Worm (Caenorhabditis elegans): ENCODE measurements around the gene srv-8.

DNA sequence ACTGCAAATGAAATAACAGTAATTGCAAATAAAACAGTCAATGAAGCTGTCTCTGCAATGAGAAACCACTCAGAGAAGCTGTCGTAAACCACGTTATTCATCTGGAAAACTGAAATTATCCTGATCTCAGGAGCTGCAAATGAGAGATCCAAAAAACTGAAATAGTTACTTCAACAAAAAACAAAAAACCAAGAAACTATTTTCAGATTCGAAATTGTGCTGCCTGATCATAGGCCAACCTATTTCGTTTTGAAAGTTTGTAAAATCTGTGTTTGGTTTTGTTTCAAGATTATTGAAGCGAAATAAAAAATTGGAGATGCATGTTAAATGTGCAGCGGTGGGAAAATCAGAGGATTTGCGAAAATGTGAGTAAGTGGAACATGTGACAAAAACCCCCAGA lies at the start of gene srv-8:
- TF ChIP-seq nhr-102 (tag; optimal IDR thresholded peaks at IDR 0.05): no peak
- TF ChIP-seq nhr-11 (tag; optimal IDR thresholded peaks at IDR 0.05): no peak
- no peak for TF ChIP-seq nhr-77 (tag; optimal IDR thresholded peaks at IDR 0.05)
- no peak for TF ChIP-seq attf-4 (tag; optimal IDR thresholded peaks at IDR 0.05)
- no peak for TF ChIP-seq unc-130 (GFP tag; optimal IDR thresholded peaks at IDR 0.05)
- no peak for TF ChIP-seq unc-62 (GFP tag; optimal IDR thresholded peaks at IDR 0.05 in 1 of 2)
- TF ChIP-seq unc-62 (tag; optimal IDR thresholded peaks at IDR 0.05): no peak
- TF ChIP-seq lin-13 (GFP tag; optimal IDR thresholded peaks at IDR 0.05): no peak
- TF ChIP-seq unc-39 (tag; optimal IDR thresholded peaks at IDR 0.05): no peak
- TF ChIP-seq ceh-28 (tag; optimal IDR thresholded peaks at IDR 0.05): no peak
- TF ChIP-seq skn-1 (tag; optimal IDR thresholded peaks at IDR 0.05): no peak
- no peak for TF ChIP-seq ama-1 (optimal IDR thresholded peaks at IDR 0.05)
- TF ChIP-seq mes-2 (tag; optimal IDR thresholded peaks at IDR 0.05; ENCODE audit: poor library complexity, severe bottlenecking): no peak
- TF ChIP-seq nhr-237 (tag; optimal IDR thresholded peaks at IDR 0.05): no peak
